Worm (Caenorhabditis elegans) whole organism, L4 larva: ENCODE data around the gene B0244.16.
A peak's percentile ranks its signal among the peaks of the same experiment; 100 is the strongest.

Experiments used
- F10B5.3 ChIP-seq: sonication (generic microtip); optimal IDR thresholded peaks from 2 replicates; lab custom pipeline; 2016; ENCODE audit warnings: mild to moderate bottlenecking, missing genetic modification characterization, missing compliant biosample characterization
- F26F4.8 ChIP-seq: fragments of 200-800 bp; sonication (Bioruptor generic); conservative IDR thresholded peaks from 2 replicates; pipeline ENCODE4 v1.3.6; 2022; ENCODE audit warnings: missing genetic modification characterization, missing compliant biosample characterization
- F44E2.7 ChIP-seq: fragments of 200-800 bp; sonication (Bioruptor generic); IDR thresholded peaks from 2 replicates; pipeline ENCODE4 v2.1.2; 2022; ENCODE audit warnings: missing genetic modification characterization, missing compliant biosample characterization
- F49E8.2 ChIP-seq: sonication (generic microtip); optimal IDR thresholded peaks from 2 replicates; lab custom pipeline; 2016; ENCODE audit warnings: missing compliant biosample characterization, mild to moderate bottlenecking, missing genetic modification characterization, borderline replicate concordance
- R02D3.7 ChIP-seq: fragments of 150-350 bp; sonication (generic microtip); optimal IDR thresholded peaks from 3 replicates; lab custom pipeline; 2014; ENCODE audit warnings: missing biosample characterization, missing genetic modification characterization
- T20F7.1 ChIP-seq: fragments of 200-800 bp; sonication (Bioruptor generic); optimal IDR thresholded peaks from 2 replicates; lab custom pipeline; 2018; ENCODE audit warnings: mild to moderate bottlenecking, missing genetic modification characterization, missing compliant biosample characterization
- T26A8.4 ChIP-seq: fragments of 200-800 bp; sonication (Bioruptor generic); IDR thresholded peaks from 2 replicates; pipeline ENCODE4 v1.3.6; 2022; ENCODE audit warnings: missing genetic modification characterization, missing compliant biosample characterization
- Y105C5A.15 ChIP-seq: fragments of 200-800 bp; sonication (Bioruptor generic); IDR thresholded peaks from 2 replicates; pipeline ENCODE4 v1.3.6; 2022; ENCODE audit warnings: missing genetic modification characterization, missing compliant biosample characterization
- aha-1 ChIP-seq: fragments of 150-350 bp; peaks from one replicate; lab custom pipeline; 2014; ENCODE audit warnings: missing biosample characterization, missing genetic modification characterization
- ama-1 ChIP-seq: fragments of 150-350 bp; optimal IDR thresholded peaks from 2 replicates; lab custom pipeline; 2014; ENCODE audit warnings: inconsistent platforms, mixed read lengths
- attf-4 ChIP-seq: sonication (generic microtip); optimal IDR thresholded peaks from 3 replicates; lab custom pipeline; 2017; ENCODE audit warnings: missing biosample characterization, missing genetic modification characterization
- ceh-28 ChIP-seq: fragments of 150-350 bp; optimal IDR thresholded peaks from 2 replicates; lab custom pipeline; 2014; ENCODE audit warnings: missing biosample characterization, missing genetic modification reagents, missing genetic modification characterization
- cey-2 ChIP-seq: sonication (generic microtip); optimal IDR thresholded peaks from 3 replicates; lab custom pipeline; 2017; ENCODE audit warnings: missing genetic modification characterization, mild to moderate bottlenecking, missing compliant biosample characterization, antibody characterized with exemption, borderline replicate concordance; ENCODE audit not compliant: insufficient read depth
- daf-16 ChIP-seq, 3 experiments: sonication (generic microtip); optimal IDR thresholded peaks; 2 replicates each; lab custom pipeline; 2016 to 2017; ENCODE audit warnings: missing genetic modification characterization in 3 of 3, missing genetic modification reagents in 3 of 3, mild to moderate bottlenecking in 2 of 3, missing compliant biosample characterization in 2 of 3, missing biosample characterization in 1 of 3, moderate library complexity in 1 of 3
- daf-19 ChIP-seq: fragments of 200-800 bp; sonication (Bioruptor generic); conservative IDR thresholded peaks from 2 replicates; pipeline ENCODE4 v1.3.6; 2022; ENCODE audit warnings: missing genetic modification characterization, missing compliant biosample characterization
- daf-8 ChIP-seq: fragments of 200-800 bp; sonication (Bioruptor generic); IDR thresholded peaks from 2 replicates; pipeline ENCODE4 v1.3.6; 2022; ENCODE audit warnings: missing genetic modification characterization, missing compliant biosample characterization
- dmd-6 ChIP-seq: fragments of 200-800 bp; sonication (Bioruptor generic); IDR thresholded peaks from 2 replicates; pipeline ENCODE4 v1.3.6; 2022; ENCODE audit warnings: missing genetic modification reagents, missing genetic modification characterization, missing compliant biosample characterization
- egl-27 ChIP-seq: sonication (generic microtip); optimal IDR thresholded peaks from 3 replicates; lab custom pipeline; 2017; ENCODE audit warnings: missing biosample characterization, missing genetic modification reagents, missing genetic modification characterization
- hif-1 ChIP-seq, 2 experiments: sonication (generic microtip); optimal IDR thresholded peaks; 2 replicates each; lab custom pipeline; 2016 to 2017; ENCODE audit warnings: missing compliant biosample characterization in 2 of 2, missing genetic modification characterization in 2 of 2, missing genetic modification reagents in 2 of 2, missing genotype in 2 of 2, mild to moderate bottlenecking in 1 of 2
- lin-13 ChIP-seq: fragments of 150-350 bp; optimal IDR thresholded peaks from 2 replicates; lab custom pipeline; 2014; ENCODE audit warnings: missing biosample characterization, missing genetic modification reagents, missing genetic modification characterization
- lin-15B ChIP-seq: fragments of 150-350 bp; sonication (generic microtip); optimal IDR thresholded peaks from 3 replicates; lab custom pipeline; 2014; ENCODE audit warnings: missing biosample characterization, missing genetic modification characterization
- lin-39 ChIP-seq: fragments of 150-350 bp; optimal IDR thresholded peaks from 2 replicates; lab custom pipeline; 2014; ENCODE audit warnings: missing biosample characterization, missing genetic modification reagents, missing genetic modification characterization
- lsy-2 ChIP-seq, 2 experiments: fragments of 150-350 bp in 1 of 2; sonication (generic microtip) in 1 of 2; optimal IDR thresholded peaks; 2 replicates each; lab custom pipeline; 2014 to 2017; ENCODE audit warnings: missing biosample characterization in 2 of 2, missing genetic modification characterization in 2 of 2
- madf-9 ChIP-seq: fragments of 200-800 bp; sonication (Bioruptor generic); conservative IDR thresholded peaks from 2 replicates; pipeline ENCODE4 v1.3.6; 2022; ENCODE audit warnings: missing genetic modification reagents, missing genetic modification characterization, missing compliant biosample characterization
- mxl-2 ChIP-seq: fragments of 200-800 bp; sonication (Bioruptor generic); conservative IDR thresholded peaks from 2 replicates; pipeline ENCODE4 v1.3.6; 2022; ENCODE audit warnings: missing genetic modification reagents, missing genetic modification characterization, missing compliant biosample characterization
- nhr-10 ChIP-seq: fragments of 150-350 bp; optimal IDR thresholded peaks from 2 replicates; lab custom pipeline; 2014; ENCODE audit warnings: missing biosample characterization, missing genetic modification characterization
- nhr-111 ChIP-seq: fragments of 200-800 bp; sonication (Bioruptor generic); optimal IDR thresholded peaks from 2 replicates; lab custom pipeline; 2018; ENCODE audit warnings: mild to moderate bottlenecking, missing genetic modification characterization, missing compliant biosample characterization
- nhr-25 ChIP-seq: sonication (generic microtip); optimal IDR thresholded peaks from 2 replicates; lab custom pipeline; 2017; ENCODE audit warnings: missing genetic modification characterization, mild to moderate bottlenecking, missing compliant biosample characterization, antibody characterized with exemption, moderate library complexity, borderline replicate concordance; ENCODE audit not compliant: insufficient read depth
- nhr-28 ChIP-seq: fragments of 150-350 bp; optimal IDR thresholded peaks from 2 replicates; lab custom pipeline; 2014; ENCODE audit warnings: missing biosample characterization, missing genetic modification characterization
- nhr-6 ChIP-seq: fragments of 150-350 bp; optimal IDR thresholded peaks from 2 replicates; lab custom pipeline; 2014; ENCODE audit warnings: missing biosample characterization, missing genetic modification characterization
- rbr-2 ChIP-seq: sonication (generic microtip); optimal IDR thresholded peaks from 2 replicates; lab custom pipeline; 2016; ENCODE audit warnings: missing genotype, missing genetic modification characterization, missing compliant biosample characterization
- sdz-12 ChIP-seq: fragments of 200-800 bp; sonication (Bioruptor generic); optimal IDR thresholded peaks from 2 replicates; lab custom pipeline; 2018; ENCODE audit warnings: mild to moderate bottlenecking, missing genetic modification characterization, missing compliant biosample characterization
- tra-1 ChIP-seq: fragments of 200-800 bp; sonication (Bioruptor generic); IDR thresholded peaks from 2 replicates; pipeline ENCODE4 v1.3.6; 2022; ENCODE audit warnings: missing genetic modification reagents, missing genetic modification characterization, missing compliant biosample characterization
- unc-130 ChIP-seq: sonication (generic microtip); optimal IDR thresholded peaks from 2 replicates; lab custom pipeline; 2016; ENCODE audit warnings: missing genetic modification reagents, missing genetic modification characterization, missing compliant biosample characterization
- unc-62 ChIP-seq, 3 experiments: fragments of 150-350 bp in 1 of 3; sonication (generic microtip); optimal IDR thresholded peaks in 2 of 3; peaks in 1 of 3; 1 replicate in 1 of 3; 2 replicates in 2 of 3; lab custom pipeline; 2014 to 2017; ENCODE audit warnings: missing biosample characterization in 3 of 3, missing genetic modification characterization in 3 of 3, missing genetic modification reagents in 3 of 3, missing genotype in 1 of 3
- vab-7 ChIP-seq: fragments of 200-800 bp; sonication (Bioruptor generic); IDR thresholded peaks from 2 replicates; pipeline ENCODE4 v1.3.6; 2022; ENCODE audit warnings: missing genetic modification reagents, missing genetic modification characterization, missing compliant biosample characterization
- zip-2 ChIP-seq: fragments of 150-350 bp; optimal IDR thresholded peaks from 2 replicates; lab custom pipeline; 2014; ENCODE audit warnings: missing biosample characterization, missing genetic modification characterization
- ztf-7 ChIP-seq: fragments of 150-350 bp; optimal IDR thresholded peaks from 2 replicates; lab custom pipeline; 2014; ENCODE audit warnings: missing biosample characterization, missing genetic modification characterization

Gene B0244.16

ce11 chrIII:5715467-5715866, 25.3 kb upstream of the B0244.16 start (continued):
- peak; percentile 48 for TF ChIP-seq lin-13 (GFP tag; lab: Kevin White, UChicago)
- TF ChIP-seq F10B5.3 (tag; lab: Kevin White, UChicago): no peak
- peak; percentile 55 for TF ChIP-seq nhr-28
- peak; percentile 3 for TF ChIP-seq nhr-111 (GFP tag; lab: Kevin White, UChicago)
- peak; percentile 40; the same call in 1 of the 2 replicates for TF ChIP-seq vab-7
- TF ChIP-seq zip-2: no peak
- 0 out of 2 replicates have a peak, but pooled peaks have one; percentile 30 for TF ChIP-seq F44E2.7 (GFP tag; lab: Robert Waterston, UW)
- no peak for TF ChIP-seq attf-4 (tag; lab: Kevin White, UChicago)
- no peak for TF ChIP-seq daf-16 (GFP tag; optimal IDR thresholded peaks at IDR 0.05; lab: Kevin White, UChicago)
- peak; percentile 6 for TF ChIP-seq daf-16 (tag; optimal IDR thresholded peaks at IDR 0.05; lab: Kevin White, UChicago)
- peak; percentile 79 for TF ChIP-seq nhr-6

- peak; percentile 64; the same call in 1 of the 2 replicates for TF ChIP-seq daf-19 (GFP tag; lab: Robert Waterston, UW)
- TF ChIP-seq Y105C5A.15 (GFP tag; lab: Robert Waterston, UW): 0 out of 2 replicates have a peak, but pooled peaks have one; percentile 35
- TF ChIP-seq unc-62 (GFP tag; optimal IDR thresholded peaks at IDR 0.05 in 1 of 2; lab: Kevin White, UChicago): peak in 1 of 2 experiments; percentile 85
- TF ChIP-seq unc-62 (tag; optimal IDR thresholded peaks at IDR 0.05; lab: Kevin White, UChicago): no peak
- peak; percentile 67 for TF ChIP-seq ama-1 (lab: Kevin White, UChicago)
- no peak for TF ChIP-seq cey-2 (tag; lab: Kevin White, UChicago)
Observed at ce11 chrIII:5717173-5717748, 23.5 kb upstream of the B0244.16 start.

ce11 chrIII:5718385-5718784, 22.4 kb upstream of the B0244.16 start:
- no peak for TF ChIP-seq lin-39 (tag; lab: Kevin White, UChicago)
- no peak for TF ChIP-seq F26F4.8 (GFP tag; lab: Robert Waterston, UW)
- TF ChIP-seq sdz-12 (GFP tag; lab: Kevin White, UChicago): no peak
- no peak for TF ChIP-seq unc-130 (GFP tag; lab: Kevin White, UChicago)
- TF ChIP-seq mxl-2 (GFP tag; lab: Robert Waterston, UW): no peak
- no peak for TF ChIP-seq madf-9 (GFP tag; lab: Robert Waterston, UW)
- TF ChIP-seq F49E8.2 (tag; lab: Kevin White, UChicago): no peak
- no peak for TF ChIP-seq lin-15B (tag; lab: Kevin White, UChicago)
- no peak for TF ChIP-seq nhr-10
- TF ChIP-seq hif-1 (tag; optimal IDR thresholded peaks at IDR 0.05; lab: Kevin White, UChicago): no peak
- TF ChIP-seq ztf-7: no peak
- no peak for TF ChIP-seq nhr-25 (tag; lab: Kevin White, UChicago)

ce11 chrIII:5719105-5719831, 21.5 kb upstream of the B0244.16 start:
- peak; percentile 93 for TF ChIP-seq aha-1 (tag; lab: Kevin White, UChicago)
- TF ChIP-seq dmd-6 (GFP tag; lab: Robert Waterston, UW): no peak
- TF ChIP-seq T20F7.1: no peak
- peak in 1 of 2 experiments; percentile 13 for TF ChIP-seq unc-62 (GFP tag; optimal IDR thresholded peaks at IDR 0.05 in 1 of 2; lab: Kevin White, UChicago)
- TF ChIP-seq unc-62 (tag; optimal IDR thresholded peaks at IDR 0.05; lab: Kevin White, UChicago): no peak
- no peak for TF ChIP-seq daf-8 (GFP tag; lab: Robert Waterston, UW)
- TF ChIP-seq T26A8.4 (GFP tag; lab: Robert Waterston, UW): no peak
- no peak for TF ChIP-seq tra-1 (GFP tag; lab: Robert Waterston, UW)
- no peak for TF ChIP-seq egl-27 (tag; lab: Kevin White, UChicago)
- no peak for TF ChIP-seq lsy-2 (tag; optimal IDR thresholded peaks at IDR 0.05; lab: Kevin White, UChicago)
- TF ChIP-seq ceh-28 (tag; lab: Kevin White, UChicago): no peak
- TF ChIP-seq nhr-25 (tag; lab: Kevin White, UChicago): no peak
- TF ChIP-seq rbr-2 (tag; lab: Kevin White, UChicago): no peak
- TF ChIP-seq cey-2 (tag; lab: Kevin White, UChicago): no peak
- TF ChIP-seq R02D3.7 (tag; lab: Kevin White, UChicago): no peak
